5 worm cellular contexts compared by ENCODE assay signal in genomic region chrV:12937098-12937497, ce11.
TF ChIP-seq lines count a peak whose summit lies in the region.

T16G1.6 (minus strand) TSS chrV:12937174.

TF ChIP-seq in whole organism, L1 larva, 84 proteins besides CTCF, POLR2A, EP300 and RAD21:
- peak in 1 of 2 experiments; percentile 17 for TF ChIP-seq lin-35 (GFP tag; optimal IDR thresholded peaks at IDR 0.05; lab: Kevin White, UChicago)
- no peak for TF ChIP-seq mdl-1 (tag; optimal IDR thresholded peaks at IDR 0.05; lab: Kevin White, UChicago)
- TF ChIP-seq unc-30 (tag; optimal IDR thresholded peaks at IDR 0.05; lab: Kevin White, UChicago), result no peak
- TF ChIP-seq lin-14 (GFP tag; optimal IDR thresholded peaks at IDR 0.05; lab: Kevin White, UChicago), result peak; percentile 4
- peak; percentile 82 for TF ChIP-seq elt-2 (tag; optimal IDR thresholded peaks at IDR 0.05; lab: Kevin White, UChicago)
- peak; percentile 56 for TF ChIP-seq nhr-20 (tag; optimal IDR thresholded peaks at IDR 0.05; lab: Kevin White, UChicago)

TF ChIP-seq in whole organism, L2 larva, 48 proteins besides CTCF, POLR2A, EP300 and RAD21:
- TF ChIP-seq fos-1 (tag; optimal IDR thresholded peaks at IDR 0.05; lab: Kevin White, UChicago) (peak; percentile 70), sma-9 (GFP tag; optimal IDR thresholded peaks at IDR 0.05; lab: Kevin White, UChicago) (peak; percentile 65), sma-9 (tag; optimal IDR thresholded peaks at IDR 0.05; lab: Kevin White, UChicago) (no peak), ztf-11 (tag; optimal IDR thresholded peaks at IDR 0.05; lab: Kevin White, UChicago) (no peak)

TF ChIP-seq in whole organism, L3 larva, 47 proteins besides CTCF, POLR2A, EP300 and RAD21:
- TF ChIP-seq fkh-10 (GFP tag; optimal IDR thresholded peaks at IDR 0.05; lab: Kevin White, UChicago) (no peak), elt-3 (tag; optimal IDR thresholded peaks at IDR 0.05; lab: Kevin White, UChicago) (no peak), zag-1 (tag; optimal IDR thresholded peaks at IDR 0.05; lab: Kevin White, UChicago) (no peak), pqm-1 (tag; optimal IDR thresholded peaks at IDR 0.05; lab: Kevin White, UChicago) (peak; percentile 90), elt-2 (tag; optimal IDR thresholded peaks at IDR 0.05; lab: Kevin White, UChicago) (peak; percentile 91), nhr-11 (tag; optimal IDR thresholded peaks at IDR 0.05; lab: Kevin White, UChicago) (no peak), egl-5 (tag; optimal IDR thresholded peaks at IDR 0.05; lab: Kevin White, UChicago) (no peak), nhr-25 (tag; optimal IDR thresholded peaks at IDR 0.05; lab: Kevin White, UChicago) (no peak), lin-15B (tag; optimal IDR thresholded peaks at IDR 0.05; lab: Kevin White, UChicago) (no peak), nhr-28 (tag; optimal IDR thresholded peaks at IDR 0.05; lab: Kevin White, UChicago) (no peak)
TF ChIP-seq in whole organism, L3 larva: peak in this region for 2.

TF ChIP-seq in whole organism, L4 larva, 104 proteins besides CTCF, POLR2A, EP300 and RAD21:
- TF ChIP-seq gei-8 (GFP tag; optimal IDR thresholded peaks at IDR 0.05; lab: Kevin White, UChicago), result no peak
- peak; percentile 63 for TF ChIP-seq hlh-11 (tag; optimal IDR thresholded peaks at IDR 0.05; lab: Kevin White, UChicago)
- TF ChIP-seq nhr-102 (tag; optimal IDR thresholded peaks at IDR 0.05; lab: Kevin White, UChicago), result peak; percentile 71
- peak; percentile 80 for TF ChIP-seq nhr-77 (tag; optimal IDR thresholded peaks at IDR 0.05; lab: Kevin White, UChicago)
- peak; percentile 65; the same call in 1 of the 2 replicates for TF ChIP-seq php-3 (GFP tag; IDR thresholded peaks at IDR 0.05; lab: Robert Waterston, UW)
- no peak for TF ChIP-seq nhr-111 (GFP tag; optimal IDR thresholded peaks at IDR 0.05; lab: Kevin White, UChicago)
- peak; percentile 25 for TF ChIP-seq hlh-30 (tag; optimal IDR thresholded peaks at IDR 0.05; lab: Kevin White, UChicago; ENCODE audit: insufficient read depth)
- TF ChIP-seq nhr-28 (tag; optimal IDR thresholded peaks at IDR 0.05; lab: Kevin White, UChicago), result peak; percentile 97
- TF ChIP-seq F26F4.8 (GFP tag; conservative IDR thresholded peaks at IDR 0.05; lab: Robert Waterston, UW), result no peak
- TF ChIP-seq ceh-82 (tag; optimal IDR thresholded peaks at IDR 0.05; lab: Kevin White, UChicago), result no peak
- no peak for TF ChIP-seq nhr-11 (tag; optimal IDR thresholded peaks at IDR 0.05; lab: Kevin White, UChicago)
- no peak for TF ChIP-seq daf-16 (GFP tag; optimal IDR thresholded peaks at IDR 0.05; lab: Kevin White, UChicago)
- TF ChIP-seq daf-16 (tag; optimal IDR thresholded peaks at IDR 0.05; lab: Kevin White, UChicago), result peak; percentile 38
- TF ChIP-seq dmd-6 (GFP tag; IDR thresholded peaks at IDR 0.05; lab: Robert Waterston, UW), result peak; percentile 86
- peak; percentile 79 for TF ChIP-seq dve-1 (tag; optimal IDR thresholded peaks at IDR 0.05; lab: Kevin White, UChicago; ENCODE audit: insufficient read depth)
- TF ChIP-seq pha-4 (GFP tag; IDR thresholded peaks at IDR 0.05; lab: Robert Waterston, UW), result no peak
- no peak for TF ChIP-seq pha-4 (tag; optimal IDR thresholded peaks at IDR 0.05; lab: Kevin White, UChicago)
- TF ChIP-seq dmd-9 (GFP tag; IDR thresholded peaks at IDR 0.05; lab: Robert Waterston, UW), result no peak
- peak; percentile 88 for TF ChIP-seq pqm-1 (tag; optimal IDR thresholded peaks at IDR 0.05; lab: Kevin White, UChicago)
- TF ChIP-seq vab-7 (GFP tag; IDR thresholded peaks at IDR 0.05; lab: Robert Waterston, UW), result no peak

TF ChIP-seq in whole organism, young adult, 124 proteins besides CTCF, POLR2A, EP300 and RAD21:
- peak; percentile 90 for TF ChIP-seq nhr-80 (tag; optimal IDR thresholded peaks at IDR 0.05; lab: Kevin White, UChicago)
- TF ChIP-seq ztf-22 (GFP tag; optimal IDR thresholded peaks at IDR 0.05; lab: Kevin White, UChicago), result no peak
